Worm (Caenorhabditis elegans) whole organism, L1 larva: Measurements from ENCODE around the gene C34E10.9.

Experiments used
- F16B12.6 ChIP-seq: fragments of 150-350 bp; optimal IDR thresholded peaks from 2 replicates; lab custom pipeline; 2014; ENCODE audit warnings: missing biosample characterization, missing genetic modification characterization
- Y116A8C.19 ChIP-seq: sonication (generic microtip); optimal IDR thresholded peaks from 2 replicates; lab custom pipeline; 2016; ENCODE audit warnings: missing compliant biosample characterization, missing genetic modification characterization, borderline replicate concordance
- aha-1 ChIP-seq: fragments of 150-350 bp; optimal IDR thresholded peaks from 2 replicates; lab custom pipeline; 2014; ENCODE audit warnings: missing biosample characterization, missing genetic modification characterization
- alr-1 ChIP-seq: fragments of 200-800 bp; sonication (Bioruptor generic); optimal IDR thresholded peaks from 2 replicates; lab custom pipeline; 2018; ENCODE audit warnings: borderline replicate concordance, mild to moderate bottlenecking, missing genetic modification characterization, missing compliant biosample characterization
- ama-1 ChIP-seq: fragments of 150-350 bp; optimal IDR thresholded peaks from 2 replicates; lab custom pipeline; 2014
- ceh-82 ChIP-seq, 3 experiments: fragments of 150-350 bp in 1 of 3; sonication (generic microtip) in 2 of 3; optimal IDR thresholded peaks; 2 replicates each; lab custom pipeline; 2014 to 2017; ENCODE audit warnings: missing biosample characterization in 3 of 3, missing genetic modification characterization in 3 of 3
- ceh-88 ChIP-seq: fragments of 200-800 bp; sonication (Bioruptor generic); IDR thresholded peaks from 2 replicates; pipeline ENCODE4 v1.3.6; 2022; ENCODE audit warnings: missing genetic modification characterization, missing compliant biosample characterization
- ceh-90 ChIP-seq: sonication (generic microtip); optimal IDR thresholded peaks from 2 replicates; lab custom pipeline; 2016; ENCODE audit warnings: missing genetic modification characterization, missing compliant biosample characterization
- efl-1 ChIP-seq, 4 experiments: fragments of 150-350 bp; optimal IDR thresholded peaks in 3 of 4; peaks in 1 of 4; 1 replicate in 1 of 4; 2 replicates in 3 of 4; lab custom pipeline; 2014; ENCODE audit warnings: missing biosample characterization in 2 of 4, missing genetic modification characterization in 2 of 4, missing genetic modification reagents in 2 of 4
- efl-3 ChIP-seq: fragments of 200-800 bp; sonication (Bioruptor generic); optimal IDR thresholded peaks from 2 replicates; lab custom pipeline; 2018; ENCODE audit warnings: mild to moderate bottlenecking, missing genetic modification characterization, missing compliant biosample characterization
- ets-5 ChIP-seq: fragments of 200-800 bp; sonication (Bioruptor generic); IDR thresholded peaks from 2 replicates; pipeline ENCODE4 v1.3.6; 2022; ENCODE audit warnings: missing genetic modification characterization, missing compliant biosample characterization
- fkh-8 ChIP-seq: sonication (generic microtip); optimal IDR thresholded peaks from 2 replicates; lab custom pipeline; 2016; ENCODE audit warnings: mild to moderate bottlenecking, missing genetic modification characterization, missing compliant biosample characterization
- fos-1 ChIP-seq: fragments of 150-350 bp; optimal IDR thresholded peaks from 2 replicates; lab custom pipeline; 2014; ENCODE audit warnings: missing biosample characterization, missing genetic modification characterization
- irx-1 ChIP-seq: sonication (generic microtip); optimal IDR thresholded peaks from 2 replicates; lab custom pipeline; 2016; ENCODE audit warnings: missing genetic modification characterization, missing compliant biosample characterization
- isw-1 ChIP-seq: fragments of 200-800 bp; sonication (Bioruptor generic); IDR thresholded peaks from 2 replicates; pipeline ENCODE4 v1.3.6; 2022; ENCODE audit warnings: missing genetic modification characterization, missing compliant biosample characterization
- jun-1 ChIP-seq: fragments of 150-350 bp; optimal IDR thresholded peaks from 2 replicates; lab custom pipeline; 2014; ENCODE audit warnings: missing biosample characterization, missing genetic modification reagents, missing genetic modification characterization
- lin-14 ChIP-seq: fragments of 200-800 bp; sonication (Bioruptor generic); optimal IDR thresholded peaks from 2 replicates; lab custom pipeline; 2018; ENCODE audit warnings: mild to moderate bottlenecking, missing genetic modification characterization, moderate library complexity, missing compliant biosample characterization
- lin-15B ChIP-seq: fragments of 150-350 bp; sonication (generic microtip); optimal IDR thresholded peaks from 3 replicates; lab custom pipeline; 2014; ENCODE audit warnings: missing biosample characterization, missing genetic modification characterization
- lin-35 ChIP-seq, 2 experiments: fragments of 150-350 bp; optimal IDR thresholded peaks; 2 replicates each; lab custom pipeline; 2014; ENCODE audit warnings: missing biosample characterization in 2 of 2, missing genetic modification characterization in 2 of 2, missing genetic modification reagents in 2 of 2
- lir-3 ChIP-seq: sonication (generic microtip); optimal IDR thresholded peaks from 2 replicates; lab custom pipeline; 2016; ENCODE audit warnings: mild to moderate bottlenecking, missing genetic modification characterization, moderate library complexity, missing compliant biosample characterization; ENCODE audit not compliant: poor library complexity
- lsy-2 ChIP-seq, 2 experiments: fragments of 150-350 bp; optimal IDR thresholded peaks; 2 replicates each; lab custom pipeline; 2014; ENCODE audit warnings: missing biosample characterization in 2 of 2, missing genetic modification characterization in 2 of 2
- mdl-1 ChIP-seq, 2 experiments: fragments of 150-350 bp; optimal IDR thresholded peaks; 2 replicates each; lab custom pipeline; 2014 to 2017; ENCODE audit warnings: missing biosample characterization in 2 of 2, missing genetic modification characterization in 2 of 2, inconsistent platforms in 1 of 2
- mef-2 ChIP-seq: fragments of 150-350 bp; optimal IDR thresholded peaks from 2 replicates; lab custom pipeline; 2014; ENCODE audit warnings: missing biosample characterization, missing genetic modification characterization
- nhr-11 ChIP-seq: fragments of 150-350 bp; optimal IDR thresholded peaks from 2 replicates; lab custom pipeline; 2014; ENCODE audit warnings: missing biosample characterization, missing genetic modification characterization
- nhr-28 ChIP-seq: fragments of 150-350 bp; optimal IDR thresholded peaks from 2 replicates; lab custom pipeline; 2014; ENCODE audit warnings: missing biosample characterization, missing genetic modification characterization
- nhr-71 ChIP-seq: sonication (generic microtip); optimal IDR thresholded peaks from 2 replicates; lab custom pipeline; 2016; ENCODE audit warnings: mild to moderate bottlenecking, missing genetic modification characterization, moderate library complexity, missing compliant biosample characterization
- nhr-76 ChIP-seq: sonication (generic microtip); optimal IDR thresholded peaks from 2 replicates; lab custom pipeline; 2017; ENCODE audit warnings: missing biosample characterization, missing genetic modification characterization
- pag-3 ChIP-seq: sonication (generic microtip); optimal IDR thresholded peaks from 2 replicates; lab custom pipeline; 2017; ENCODE audit warnings: missing genetic modification characterization, mild to moderate bottlenecking, missing compliant biosample characterization, antibody characterized with exemption, borderline replicate concordance; ENCODE audit not compliant: insufficient read depth
- pax-3 ChIP-seq: fragments of 200-800 bp; sonication (Bioruptor generic); optimal IDR thresholded peaks from 2 replicates; lab custom pipeline; 2018; ENCODE audit warnings: mild to moderate bottlenecking, missing genetic modification characterization, moderate library complexity, missing compliant biosample characterization
- rnt-1 ChIP-seq: sonication (generic microtip); optimal IDR thresholded peaks from 2 replicates; lab custom pipeline; 2016; ENCODE audit warnings: mild to moderate bottlenecking, missing genetic modification characterization, moderate library complexity, missing compliant biosample characterization
- skn-1 ChIP-seq: fragments of 150-350 bp; optimal IDR thresholded peaks from 2 replicates; lab custom pipeline; 2014; ENCODE audit warnings: missing biosample characterization, missing genetic modification characterization
- snpc-4 ChIP-seq: fragments of 150-350 bp; optimal IDR thresholded peaks from 2 replicates; lab custom pipeline; 2014; ENCODE audit warnings: missing biosample characterization, missing genetic modification characterization
- snu-23 ChIP-seq: sonication (generic microtip); optimal IDR thresholded peaks from 2 replicates; lab custom pipeline; 2016; ENCODE audit warnings: missing genetic modification characterization, missing compliant biosample characterization
- sox-4 ChIP-seq: sonication (generic microtip); optimal IDR thresholded peaks from 2 replicates; lab custom pipeline; 2016; ENCODE audit warnings: missing genetic modification characterization, missing compliant biosample characterization
- tbx-2 ChIP-seq: sonication (generic microtip); optimal IDR thresholded peaks from 2 replicates; lab custom pipeline; 2016; ENCODE audit warnings: missing genetic modification characterization, missing compliant biosample characterization
- tlp-1 ChIP-seq: fragments of 150-350 bp; optimal IDR thresholded peaks from 2 replicates; lab custom pipeline; 2014; ENCODE audit warnings: missing biosample characterization, missing genetic modification characterization
- unc-130 ChIP-seq: fragments of 150-350 bp; optimal IDR thresholded peaks from 2 replicates; lab custom pipeline; 2017; ENCODE audit warnings: missing biosample characterization, missing genetic modification characterization, inconsistent platforms
- unc-86 ChIP-seq: sonication (generic microtip); optimal IDR thresholded peaks from 2 replicates; lab custom pipeline; 2016; ENCODE audit warnings: missing genetic modification characterization, missing compliant biosample characterization
- unc-98 ChIP-seq: fragments of 200-800 bp; sonication (Bioruptor generic); IDR thresholded peaks from 2 replicates; pipeline ENCODE4 v1.3.6; 2022; ENCODE audit warnings: missing genetic modification characterization, missing compliant biosample characterization
- vab-15 ChIP-seq: sonication (generic microtip); optimal IDR thresholded peaks from 2 replicates; lab custom pipeline; 2017; ENCODE audit warnings: missing genotype, mild to moderate bottlenecking, missing genetic modification characterization, missing compliant biosample characterization
- zag-1 ChIP-seq: fragments of 150-350 bp; optimal IDR thresholded peaks from 2 replicates; lab custom pipeline; 2014; ENCODE audit warnings: missing biosample characterization, missing genetic modification characterization
- ztf-11 ChIP-seq, 2 experiments: sonication (generic microtip); optimal IDR thresholded peaks; 2 replicates each; lab custom pipeline; 2016 to 2017; ENCODE audit warnings: missing genetic modification characterization in 2 of 2, missing biosample characterization in 1 of 2, missing compliant biosample characterization in 1 of 2
- ztf-4 ChIP-seq: fragments of 150-350 bp; optimal IDR thresholded peaks from 2 replicates; lab custom pipeline; 2014; ENCODE audit warnings: missing biosample characterization, missing genetic modification characterization

The C34E10.9 gene

DNA sequence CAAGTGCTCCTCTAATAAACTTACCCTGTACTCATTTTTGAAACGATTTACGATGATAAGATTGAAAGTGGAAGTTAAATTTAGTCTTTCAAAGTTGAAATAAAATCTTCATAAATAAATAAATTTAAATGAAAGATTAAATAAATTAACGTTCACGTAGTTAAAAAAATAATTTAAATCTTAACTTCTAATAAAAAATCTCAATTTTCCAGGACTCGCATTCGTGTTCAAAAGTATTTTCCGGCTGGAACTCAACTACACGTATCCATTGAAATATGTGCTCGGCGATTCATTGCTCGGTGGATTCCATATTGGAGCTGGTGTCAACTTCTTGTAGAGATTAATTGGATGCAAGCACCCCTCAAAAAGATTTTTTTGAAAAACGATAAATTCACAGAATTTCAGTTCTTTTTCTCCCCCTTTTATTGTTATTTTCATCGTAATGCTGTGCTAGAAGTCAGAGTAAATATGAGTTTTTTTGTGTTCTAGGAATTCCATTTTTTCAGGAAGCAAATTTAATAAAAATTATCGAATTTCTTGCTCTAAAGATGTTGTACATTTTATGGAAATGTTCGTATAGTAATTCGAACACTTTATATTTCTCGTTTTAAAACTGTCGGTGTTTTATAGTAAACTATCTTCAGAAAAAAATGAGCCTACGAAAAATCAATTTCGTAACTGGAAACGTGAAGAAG is at the start of gene C34E10.9, which contains the start of gene hap-1:
C34E10.9 (minus strand) TSS at position 101 of the 695 bp plus-strand sequence.
hap-1 (plus strand) TSS at position 645 of the 695 bp plus-strand sequence.
- TF ChIP-seq efl-1 (optimal IDR thresholded peaks at IDR 0.05; lab: Kevin White, UChicago) (no peak), efl-1 (GFP tag; optimal IDR thresholded peaks at IDR 0.05 in 1 of 2; lab: Kevin White, UChicago) (peak in 1 of 2 experiments; percentile 18), lin-15B (tag; lab: Kevin White, UChicago) (no peak)

DNA sequence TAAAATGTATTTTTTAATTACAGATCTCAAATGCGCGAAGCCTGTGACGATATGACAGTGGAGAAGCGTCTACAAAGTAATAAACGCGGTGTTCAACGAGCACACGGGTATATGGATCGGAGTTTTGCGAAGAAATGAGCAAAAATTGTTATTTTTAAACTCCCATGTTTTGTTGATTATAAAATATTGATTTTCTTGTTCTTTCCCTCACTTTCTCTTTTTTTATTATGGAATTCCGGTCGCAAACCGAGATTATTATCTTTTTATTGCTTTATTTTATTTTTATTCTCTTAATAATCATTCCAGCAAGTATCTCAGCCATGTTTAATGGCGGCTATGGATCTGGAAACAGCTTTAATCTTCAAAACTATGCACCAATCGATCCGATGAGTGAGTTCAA is 47.7 kb upstream of the C34E10.9 start, which contains the start of gene pqe-1:
pqe-1 (plus strand) TSS at position 301 of the 400 bp plus-strand sequence.
- no peak for TF ChIP-seq nhr-28 (tag; lab: Kevin White, UChicago)
- TF ChIP-seq rnt-1: no peak
- TF ChIP-seq nhr-76 (tag; lab: Kevin White, UChicago): no peak
- TF ChIP-seq tbx-2 (tag; lab: Kevin White, UChicago): no peak
- no peak for TF ChIP-seq unc-98 (GFP tag; lab: Robert Waterston, UW)
- TF ChIP-seq F16B12.6 (tag; lab: Kevin White, UChicago): no peak
- no peak for TF ChIP-seq ceh-82 (tag; optimal IDR thresholded peaks at IDR 0.05; lab: Kevin White, UChicago)
- no peak for TF ChIP-seq aha-1

DNA sequence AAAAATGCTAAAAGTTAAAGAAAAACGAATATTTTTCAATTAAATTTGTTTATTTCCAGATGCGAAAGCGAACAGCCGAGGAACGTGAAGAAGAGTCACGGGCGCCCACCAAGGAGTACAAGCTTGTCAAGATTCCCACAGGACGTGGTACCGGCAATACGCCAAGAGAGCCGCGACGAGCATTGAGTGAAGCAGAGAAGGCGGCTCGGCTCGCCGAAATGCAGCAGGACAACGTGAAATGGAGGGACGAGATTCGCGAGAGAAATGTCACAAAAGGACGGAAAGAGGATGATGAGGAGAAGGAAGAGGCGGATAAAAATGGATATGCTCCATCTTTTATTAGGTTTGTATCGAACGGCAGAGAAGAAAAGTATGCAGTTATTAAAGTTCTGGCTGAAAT is 47.2 kb upstream of the C34E10.9 start:
- TF ChIP-seq mdl-1 (tag; optimal IDR thresholded peaks at IDR 0.05; lab: Kevin White, UChicago): no peak
- TF ChIP-seq efl-1 (optimal IDR thresholded peaks at IDR 0.05; lab: Kevin White, UChicago): no peak
- peak in 1 of 2 experiments; percentile 89 for TF ChIP-seq efl-1 (GFP tag; optimal IDR thresholded peaks at IDR 0.05 in 1 of 2; lab: Kevin White, UChicago)

DNA sequence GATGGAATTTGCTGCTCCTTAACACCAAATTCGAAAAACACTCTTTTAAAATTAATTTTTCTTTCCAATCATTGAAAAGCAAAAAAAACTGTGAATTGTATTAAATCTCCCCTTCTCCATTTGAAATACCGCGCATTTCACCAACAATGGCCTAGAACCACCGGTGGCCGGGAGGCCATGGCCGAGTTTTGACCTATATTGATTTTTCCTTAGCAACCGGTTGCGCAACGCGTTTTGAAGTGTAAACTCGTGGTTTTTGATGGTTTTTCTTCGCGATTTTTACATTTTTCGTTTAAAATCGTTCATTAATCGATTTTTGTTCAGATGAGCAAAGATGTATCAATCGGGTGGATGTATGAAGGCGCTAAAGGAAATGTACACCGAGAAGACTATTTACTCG is 45.1 kb upstream of the C34E10.9 start, which contains the start of gene mog-3:
mog-3 (plus strand) TSS at position 319 of the 400 bp plus-strand sequence.
- TF ChIP-seq tlp-1 (tag; lab: Kevin White, UChicago): no peak
- peak; percentile 23 for TF ChIP-seq ztf-4 (tag; lab: Kevin White, UChicago)
- TF ChIP-seq irx-1 (tag; lab: Kevin White, UChicago): peak; percentile 72
- TF ChIP-seq ceh-82 (tag; optimal IDR thresholded peaks at IDR 0.05; lab: Kevin White, UChicago): peak; percentile 11 to 66 (median 11)
- peak in 1 of 2 experiments; percentile 80 for TF ChIP-seq ztf-11 (tag; optimal IDR thresholded peaks at IDR 0.05; lab: Kevin White, UChicago)
- TF ChIP-seq lsy-2 (tag; optimal IDR thresholded peaks at IDR 0.05; lab: Kevin White, UChicago): peak; percentile 62 to 82
- TF ChIP-seq efl-1 (optimal IDR thresholded peaks at IDR 0.05; lab: Kevin White, UChicago): peak; percentile 61 to 94
- TF ChIP-seq efl-1 (GFP tag; optimal IDR thresholded peaks at IDR 0.05 in 1 of 2; lab: Kevin White, UChicago): peak; percentile 93 to 99
- TF ChIP-seq mef-2 (tag; lab: Kevin White, UChicago): no peak
- TF ChIP-seq lin-35 (GFP tag; optimal IDR thresholded peaks at IDR 0.05; lab: Kevin White, UChicago): peak; percentile 91 to 96
- TF ChIP-seq mdl-1 (tag; optimal IDR thresholded peaks at IDR 0.05; lab: Kevin White, UChicago): peak in 1 of 2 experiments; percentile 32
- TF ChIP-seq pax-3 (tag; lab: Kevin White, UChicago): peak; percentile 77
- peak; percentile 30 for TF ChIP-seq Y116A8C.19 (tag; lab: Kevin White, UChicago)
- peak; percentile 49 for TF ChIP-seq efl-3 (GFP tag; lab: Kevin White, UChicago)
- TF ChIP-seq ceh-88 (GFP tag; lab: Robert Waterston, UW): no peak
- TF ChIP-seq nhr-71 (tag; lab: Kevin White, UChicago): peak; percentile 83
- TF ChIP-seq snu-23 (GFP tag; lab: Kevin White, UChicago): peak; percentile 73
- TF ChIP-seq aha-1: no peak
- TF ChIP-seq alr-1 (tag; lab: Kevin White, UChicago): no peak
- peak; percentile 98 for TF ChIP-seq rnt-1
- peak; percentile 69 for TF ChIP-seq sox-4 (tag; lab: Kevin White, UChicago)
- peak; percentile 74 for TF ChIP-seq fkh-8
- peak; percentile 58 for TF ChIP-seq lin-14
- peak; percentile 7 for TF ChIP-seq lin-15B (tag; lab: Kevin White, UChicago)
- TF ChIP-seq fos-1: no peak
- peak; percentile 55 for TF ChIP-seq pag-3
- peak; percentile 53 for TF ChIP-seq skn-1
- peak; percentile 65 for TF ChIP-seq isw-1 (GFP tag; lab: Robert Waterston, UW)
- TF ChIP-seq zag-1 (tag; lab: Kevin White, UChicago): no peak
- peak; percentile 21 for TF ChIP-seq snpc-4 (tag; lab: Kevin White, UChicago)
- TF ChIP-seq ceh-90 (tag; lab: Kevin White, UChicago): peak; percentile 90
- peak; percentile 90 for TF ChIP-seq lir-3 (tag; lab: Kevin White, UChicago)
- no peak for TF ChIP-seq nhr-28 (tag; lab: Kevin White, UChicago)
- no peak for TF ChIP-seq ama-1 (lab: Kevin White, UChicago)
- TF ChIP-seq unc-86 (tag; lab: Kevin White, UChicago): peak; percentile 67
- no peak for TF ChIP-seq ets-5 (GFP tag; lab: Robert Waterston, UW)
- TF ChIP-seq jun-1 (tag; lab: Kevin White, UChicago): no peak
- TF ChIP-seq vab-15 (tag; lab: Kevin White, UChicago): peak; percentile 55
- no peak for TF ChIP-seq unc-130 (tag; lab: Kevin White, UChicago)
- TF ChIP-seq nhr-11: no peak
